Worm (Caenorhabditis elegans): ENCODE results near the gene str-156.

str-156 gene

DNA sequence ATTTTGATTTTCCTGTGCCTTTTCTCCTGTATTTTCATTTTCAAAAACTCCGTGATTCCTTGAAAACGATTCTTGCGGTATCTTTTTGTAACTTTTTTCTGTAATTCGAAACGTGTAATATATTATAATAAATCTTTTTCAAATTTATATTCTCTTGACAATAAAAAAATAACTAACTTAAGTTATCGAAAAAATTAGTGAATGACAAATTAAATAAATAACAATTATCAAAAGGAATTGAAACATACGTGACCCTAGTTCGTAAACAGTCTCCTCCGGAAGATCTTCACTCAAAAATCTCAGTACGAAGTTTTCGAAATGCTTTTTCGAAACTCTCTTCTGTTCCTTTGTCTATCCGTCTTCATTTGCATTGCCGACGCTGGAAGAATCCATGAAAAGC lies 22.6 kb upstream of the str-156 start, which contains the start of gene T08B6.9:
TSS of gene T08B6.9 (plus strand) at position 301 of the 400 bp plus-strand sequence.
- TF ChIP-seq sptf-1 (tag; optimal IDR thresholded peaks at IDR 0.05) (no peak), mls-2 (tag; optimal IDR thresholded peaks at IDR 0.05) (no peak), nhr-28 (tag; optimal IDR thresholded peaks at IDR 0.05) (no peak), elt-1 (tag; optimal IDR thresholded peaks at IDR 0.05; ENCODE audit: borderline replicate concordance, insufficient read depth) (no peak), ceh-43 (GFP tag; optimal IDR thresholded peaks at IDR 0.05) (no peak), nhr-2 (tag; optimal IDR thresholded peaks at IDR 0.05) (no peak), blmp-1 (tag; optimal IDR thresholded peaks at IDR 0.05) (no peak), M03D4.4 (tag; optimal IDR thresholded peaks at IDR 0.05) (no peak), lin-32 (GFP tag; optimal IDR thresholded peaks at IDR 0.05) (no peak), tbx-8 (GFP tag; optimal IDR thresholded peaks at IDR 0.05) (no peak), unc-120 (tag; optimal IDR thresholded peaks at IDR 0.05; ENCODE audit: poor library complexity, severe bottlenecking) (no peak), unc-62 (GFP tag; optimal IDR thresholded peaks at IDR 0.05) (no peak), mab-5 (tag; optimal IDR thresholded peaks at IDR 0.05) (no peak), ces-1 (GFP tag; optimal IDR thresholded peaks at IDR 0.05) (no peak), nhr-237 (tag; optimal IDR thresholded peaks at IDR 0.05) (no peak), pha-4 (tag; optimal IDR thresholded peaks at IDR 0.05) (no peak)

DNA sequence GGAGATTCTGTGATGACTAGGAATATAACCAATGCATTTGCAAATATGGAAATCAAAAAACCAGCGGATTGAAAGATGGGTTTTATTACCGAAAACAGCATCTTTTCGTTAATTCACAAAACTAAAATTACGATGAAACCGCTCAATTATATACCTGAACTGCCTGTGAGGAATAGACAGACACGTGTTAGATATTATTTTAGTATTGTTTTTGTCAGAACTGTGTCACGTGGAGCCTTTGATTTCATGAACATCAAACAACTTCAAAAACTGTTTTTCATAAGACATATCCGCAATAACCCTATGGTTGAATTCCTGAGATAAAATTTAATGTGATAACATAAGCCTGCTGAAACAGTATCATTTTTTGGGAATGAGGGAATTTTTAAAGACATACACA lies 9.2 kb upstream of the str-156 start, which contains the start of gene str-161:
TSS of gene str-161 (minus strand) at position 101 of the 400 bp plus-strand sequence.
- no peak for TF ChIP-seq nhr-76 (tag; optimal IDR thresholded peaks at IDR 0.05)
- no peak for TF ChIP-seq cnd-1 (tag; optimal IDR thresholded peaks at IDR 0.05)
- no peak for TF ChIP-seq snpc-4 (tag; optimal IDR thresholded peaks at IDR 0.05)
- no peak for TF ChIP-seq blmp-1 (tag; optimal IDR thresholded peaks at IDR 0.05)
- no peak for TF ChIP-seq ceh-83 (GFP tag; optimal IDR thresholded peaks at IDR 0.05)
- no peak for TF ChIP-seq lin-13 (tag; optimal IDR thresholded peaks at IDR 0.05)
- no peak for TF ChIP-seq flh-1 (GFP tag; optimal IDR thresholded peaks at IDR 0.05)
- TF ChIP-seq unc-120 (tag; optimal IDR thresholded peaks at IDR 0.05; ENCODE audit: poor library complexity, severe bottlenecking), result no peak
- TF ChIP-seq drap-1 (GFP tag; optimal IDR thresholded peaks at IDR 0.05), result no peak
- no peak for TF ChIP-seq pha-4 (tag; optimal IDR thresholded peaks at IDR 0.05)
- no peak for TF ChIP-seq ces-1 (GFP tag; optimal IDR thresholded peaks at IDR 0.05)
- no peak for TF ChIP-seq bed-3 (GFP tag; optimal IDR thresholded peaks at IDR 0.05)
- no peak for TF ChIP-seq nhr-2 (tag; optimal IDR thresholded peaks at IDR 0.05)
- TF ChIP-seq hlh-1 (tag; optimal IDR thresholded peaks at IDR 0.05), result no peak

DNA sequence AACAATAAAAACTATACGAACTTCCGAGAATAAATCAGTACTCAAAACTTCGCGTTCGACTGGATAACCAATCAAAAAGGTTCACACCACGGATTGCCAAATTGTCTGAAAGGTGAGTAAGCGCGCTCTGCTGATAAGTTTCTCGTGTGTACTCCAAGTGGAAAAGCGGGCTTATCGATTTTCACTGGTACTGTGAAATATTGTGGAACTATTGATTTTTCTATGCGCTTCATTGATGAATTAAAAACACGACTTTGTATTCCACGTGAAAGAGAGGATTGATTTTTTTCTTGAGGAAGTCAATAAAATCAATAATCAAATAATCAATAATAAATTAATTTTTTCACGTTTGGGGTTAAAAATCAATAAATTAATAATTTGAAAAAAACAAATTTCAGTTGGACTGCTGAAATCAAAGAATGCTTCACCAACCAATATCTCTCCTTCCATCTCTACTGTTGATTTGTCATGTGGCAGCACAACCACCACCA lies 7.5 kb upstream of the str-156 start, which contains the start of gene T08B6.4:
TSS of gene T08B6.4 (plus strand) at position 51 of the 491 bp plus-strand sequence.
- no peak for TF ChIP-seq lin-13 (tag; optimal IDR thresholded peaks at IDR 0.05)

DNA sequence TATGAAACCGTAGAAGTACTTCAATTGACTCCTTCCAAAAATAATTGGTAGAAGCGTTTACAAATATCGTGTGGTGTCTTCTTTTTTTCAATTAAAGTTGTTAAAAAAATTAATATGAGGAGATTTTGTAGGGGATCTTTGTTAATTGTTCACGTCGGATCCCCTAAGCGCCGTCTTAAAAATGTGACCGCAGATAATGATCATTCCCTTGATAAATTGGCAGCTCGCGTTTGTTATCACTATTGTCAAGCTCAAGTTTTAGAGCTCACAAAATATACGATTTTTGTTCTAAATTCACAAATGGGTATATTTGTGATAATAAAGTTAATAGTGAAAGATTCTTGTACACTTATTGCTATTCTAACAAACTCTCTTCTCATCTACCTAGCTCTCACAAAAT lies 4.2 kb upstream of the str-156 start, which contains the start of gene str-159:
TSS of gene str-159 (plus strand) at position 301 of the 400 bp plus-strand sequence.
- no peak for TF ChIP-seq ztf-11 (tag; optimal IDR thresholded peaks at IDR 0.05)
- no peak for TF ChIP-seq hlh-1 (tag; optimal IDR thresholded peaks at IDR 0.05)
- no peak for TF ChIP-seq lin-32 (GFP tag; optimal IDR thresholded peaks at IDR 0.05)
- TF ChIP-seq M03D4.4 (tag; optimal IDR thresholded peaks at IDR 0.05), result no peak
- no peak for TF ChIP-seq cnd-1 (tag; optimal IDR thresholded peaks at IDR 0.05)
- TF ChIP-seq tbx-8 (GFP tag; optimal IDR thresholded peaks at IDR 0.05), result no peak
- no peak for TF ChIP-seq flh-1 (GFP tag; optimal IDR thresholded peaks at IDR 0.05)

DNA sequence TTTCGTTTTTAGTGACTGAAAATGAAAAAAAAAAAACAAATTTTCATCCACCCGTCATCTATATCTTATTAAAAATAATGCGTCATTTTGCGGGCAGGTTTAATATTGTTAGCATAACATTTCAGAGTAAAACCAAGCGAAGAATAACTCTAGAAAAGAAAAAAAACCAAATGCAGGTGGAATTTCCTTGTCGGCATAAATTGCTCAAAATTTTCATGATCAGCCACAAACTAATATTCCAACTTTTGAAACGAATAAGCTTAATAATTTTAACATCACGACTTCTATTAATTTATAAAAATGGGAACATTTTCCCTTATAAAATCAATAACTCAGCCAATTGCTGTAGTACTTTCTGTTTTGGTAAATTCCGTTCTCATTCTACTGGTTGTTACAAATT lies 2.5 kb downstream of the str-156 start, which contains the start of gene str-155:
TSS of gene str-155 (plus strand) at position 301 of the 400 bp plus-strand sequence.
- TF ChIP-seq nhr-76 (tag; optimal IDR thresholded peaks at IDR 0.05) (no peak), ceh-43 (GFP tag; optimal IDR thresholded peaks at IDR 0.05) (no peak), nhr-12 (tag; optimal IDR thresholded peaks at IDR 0.05) (no peak), pha-4 (tag; optimal IDR thresholded peaks at IDR 0.05) (no peak), tbx-8 (GFP tag; optimal IDR thresholded peaks at IDR 0.05) (no peak), blmp-1 (tag; optimal IDR thresholded peaks at IDR 0.05) (no peak), ceh-83 (GFP tag; optimal IDR thresholded peaks at IDR 0.05) (no peak), unc-39 (tag; optimal IDR thresholded peaks at IDR 0.05) (no peak), unc-120 (tag; optimal IDR thresholded peaks at IDR 0.05; ENCODE audit: poor library complexity, severe bottlenecking) (no peak), nhr-28 (tag; optimal IDR thresholded peaks at IDR 0.05) (no peak), lin-13 (tag; optimal IDR thresholded peaks at IDR 0.05) (no peak), mls-2 (tag; optimal IDR thresholded peaks at IDR 0.05) (no peak), ces-1 (GFP tag; optimal IDR thresholded peaks at IDR 0.05) (no peak)

DNA sequence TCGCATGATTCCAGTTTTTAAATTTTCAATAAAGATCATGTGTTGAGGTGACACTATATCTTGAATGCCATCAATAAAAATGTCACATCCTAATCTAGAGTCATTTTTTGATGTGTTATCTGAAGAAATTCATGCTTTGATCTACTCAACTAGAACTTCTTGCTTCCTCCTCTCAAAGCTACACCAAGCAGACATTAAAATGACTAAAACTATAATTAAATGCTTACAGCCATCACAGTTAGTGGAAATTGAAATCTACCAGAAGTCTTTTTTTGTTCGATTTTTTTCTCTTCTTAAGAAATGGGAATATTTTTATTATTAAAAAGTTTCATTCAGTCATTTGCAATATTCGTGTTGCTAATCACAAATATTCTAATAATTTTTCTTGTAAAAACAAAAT lies 4.6 kb downstream of the str-156 start, which contains the start of gene str-158:
TSS of gene str-158 (plus strand) at position 301 of the 400 bp plus-strand sequence.
- no peak for TF ChIP-seq ceh-39 (tag; optimal IDR thresholded peaks at IDR 0.05)
- TF ChIP-seq elt-3 (tag; optimal IDR thresholded peaks at IDR 0.05), result no peak
- no peak for TF ChIP-seq tbx-8 (GFP tag; optimal IDR thresholded peaks at IDR 0.05)
